Worm (Caenorhabditis elegans) whole organism, young adult: ENCODE data around the gene C07A9.10.

ENCODE experiments used
- F49E8.2 ChIP-seq: sonication (generic microtip); optimal IDR thresholded peaks from 3 replicates; lab custom pipeline; 2017; ENCODE audit warnings: missing genetic modification characterization, mild to moderate bottlenecking, missing compliant biosample characterization, antibody characterized with exemption, moderate library complexity; ENCODE audit not compliant: insufficient read depth
- bed-2 ChIP-seq: fragments of 200-800 bp; sonication (Bioruptor generic); IDR thresholded peaks from 2 replicates; pipeline ENCODE4 v1.3.6; 2022; ENCODE audit warnings: missing genetic modification reagents, missing genetic modification characterization, missing compliant biosample characterization
- ceh-40 ChIP-seq: fragments of 200-800 bp; sonication (Bioruptor generic); IDR thresholded peaks from 2 replicates; pipeline ENCODE4 v1.3.6; 2022; ENCODE audit warnings: missing genetic modification characterization, missing compliant biosample characterization
- egrh-3 ChIP-seq: fragments of 200-800 bp; sonication (Bioruptor generic); IDR thresholded peaks from 2 replicates; pipeline ENCODE4 v1.3.6; 2022; ENCODE audit warnings: missing genetic modification reagents, missing genetic modification characterization, missing compliant biosample characterization
- madf-10 ChIP-seq: sonication (generic microtip); optimal IDR thresholded peaks from 2 replicates; lab custom pipeline; 2016; ENCODE audit warnings: mild to moderate bottlenecking, missing genetic modification characterization, missing compliant biosample characterization
- rpc-1 ChIP-seq, 2 experiments: fragments of 150-350 bp in 1 of 2; sonication (generic microtip) in 1 of 2; optimal IDR thresholded peaks; 2 replicates each; lab custom pipeline; 2014 to 2018; ENCODE audit warnings: missing biosample characterization in 1 of 2, missing genetic modification characterization in 1 of 2, missing genetic modification reagents in 1 of 2, missing genotype in 1 of 2
- ztf-28 ChIP-seq: fragments of 200-800 bp; sonication (Bioruptor generic); IDR thresholded peaks from 2 replicates; pipeline ENCODE4 v1.3.6; 2022; ENCODE audit warnings: missing genetic modification reagents, missing genetic modification characterization, missing compliant biosample characterization

ce11 chrIII:9637016-9637415 is 48.8 kb downstream of the C07A9.10 start, which contains the start of gene gei-13:
- TF ChIP-seq ceh-40 (GFP tag; lab: Robert Waterston, UW) (no peak), F49E8.2 (tag; lab: Kevin White, UChicago) (no peak), bed-2 (GFP tag; lab: Robert Waterston, UW) (no peak), madf-10 (tag; lab: Kevin White, UChicago) (no peak), ztf-28 (GFP tag; lab: Robert Waterston, UW) (no peak), rpc-1 (optimal IDR thresholded peaks at IDR 0.05; lab: Kevin White, UChicago) (no peak), rpc-1 (tag; optimal IDR thresholded peaks at IDR 0.05; lab: Kevin White, UChicago) (no peak), egrh-3 (GFP tag; lab: Robert Waterston, UW) (no peak)
